Worm (Caenorhabditis elegans) whole organism, L4 larva: ENCODE results near the gene efn-4.

Experiments used
- D1046.2 ChIP-seq: fragments of 200-800 bp; sonication (Bioruptor generic); IDR thresholded peaks from 2 replicates; pipeline ENCODE4 v1.3.6; 2022; ENCODE audit warnings: missing genetic modification characterization, missing compliant biosample characterization
- F26F4.8 ChIP-seq: fragments of 200-800 bp; sonication (Bioruptor generic); conservative IDR thresholded peaks from 2 replicates; pipeline ENCODE4 v1.3.6; 2022; ENCODE audit warnings: missing genetic modification characterization, missing compliant biosample characterization
- F37D6.2 ChIP-seq: sonication (generic microtip); optimal IDR thresholded peaks from 2 replicates; lab custom pipeline; 2016; ENCODE audit warnings: mild to moderate bottlenecking, missing genetic modification characterization, missing compliant biosample characterization
- F44E2.7 ChIP-seq: fragments of 200-800 bp; sonication (Bioruptor generic); IDR thresholded peaks from 2 replicates; pipeline ENCODE4 v2.1.2; 2022; ENCODE audit warnings: missing genetic modification characterization, missing compliant biosample characterization
- F49E8.2 ChIP-seq: sonication (generic microtip); optimal IDR thresholded peaks from 2 replicates; lab custom pipeline; 2016; ENCODE audit warnings: missing compliant biosample characterization, mild to moderate bottlenecking, missing genetic modification characterization, borderline replicate concordance
- T20F7.1 ChIP-seq: fragments of 200-800 bp; sonication (Bioruptor generic); optimal IDR thresholded peaks from 2 replicates; lab custom pipeline; 2018; ENCODE audit warnings: mild to moderate bottlenecking, missing genetic modification characterization, missing compliant biosample characterization
- T26A8.4 ChIP-seq: fragments of 200-800 bp; sonication (Bioruptor generic); IDR thresholded peaks from 2 replicates; pipeline ENCODE4 v1.3.6; 2022; ENCODE audit warnings: missing genetic modification characterization, missing compliant biosample characterization
- Y105C5A.15 ChIP-seq: fragments of 200-800 bp; sonication (Bioruptor generic); IDR thresholded peaks from 2 replicates; pipeline ENCODE4 v1.3.6; 2022; ENCODE audit warnings: missing genetic modification characterization, missing compliant biosample characterization
- Y48G9A.11 ChIP-seq: fragments of 200-800 bp; sonication (Bioruptor generic); IDR thresholded peaks from 2 replicates; pipeline ENCODE4 v1.3.6; 2022; ENCODE audit warnings: missing genetic modification reagents, missing genetic modification characterization, missing compliant biosample characterization
- Y5F2A.4 ChIP-seq: fragments of 200-800 bp; sonication (Bioruptor generic); optimal IDR thresholded peaks from 2 replicates; lab custom pipeline; 2018; ENCODE audit warnings: mild to moderate bottlenecking, missing genetic modification characterization, missing compliant biosample characterization
- Y75B8A.6 ChIP-seq: fragments of 200-800 bp; sonication (Bioruptor generic); IDR thresholded peaks from 2 replicates; pipeline ENCODE4 v1.3.6; 2022; ENCODE audit warnings: missing genetic modification reagents, missing genetic modification characterization, missing compliant biosample characterization
- aly-2 ChIP-seq: sonication (generic microtip); optimal IDR thresholded peaks from 2 replicates; lab custom pipeline; 2018; ENCODE audit warnings: missing biosample characterization, missing genetic modification characterization
- attf-4 ChIP-seq: sonication (generic microtip); optimal IDR thresholded peaks from 3 replicates; lab custom pipeline; 2017; ENCODE audit warnings: missing biosample characterization, missing genetic modification characterization
- ceh-28 ChIP-seq: fragments of 150-350 bp; optimal IDR thresholded peaks from 2 replicates; lab custom pipeline; 2014; ENCODE audit warnings: missing biosample characterization, missing genetic modification reagents, missing genetic modification characterization
- ceh-32 ChIP-seq: sonication (generic microtip); optimal IDR thresholded peaks from 2 replicates; lab custom pipeline; 2016; ENCODE audit warnings: mild to moderate bottlenecking, missing genetic modification characterization, missing compliant biosample characterization; ENCODE audit not compliant: poor library complexity
- ceh-62 ChIP-seq: sonication (generic microtip); optimal IDR thresholded peaks from 2 replicates; lab custom pipeline; 2017; ENCODE audit warnings: missing biosample characterization, missing genetic modification characterization
- ces-1 ChIP-seq: fragments of 150-350 bp; sonication (generic microtip); optimal IDR thresholded peaks from 4 replicates; lab custom pipeline; 2014; ENCODE audit warnings: missing biosample characterization, missing genetic modification reagents, missing genetic modification characterization
- cey-2 ChIP-seq: sonication (generic microtip); optimal IDR thresholded peaks from 3 replicates; lab custom pipeline; 2017; ENCODE audit warnings: missing genetic modification characterization, mild to moderate bottlenecking, missing compliant biosample characterization, antibody characterized with exemption, borderline replicate concordance; ENCODE audit not compliant: insufficient read depth
- ctbp-1 ChIP-seq: fragments of 200-800 bp; sonication (Bioruptor generic); IDR thresholded peaks from 2 replicates; pipeline ENCODE4 v1.3.6; 2022; ENCODE audit warnings: missing genetic modification reagents, missing genetic modification characterization, missing compliant biosample characterization
- daf-8 ChIP-seq: fragments of 200-800 bp; sonication (Bioruptor generic); IDR thresholded peaks from 2 replicates; pipeline ENCODE4 v1.3.6; 2022; ENCODE audit warnings: missing genetic modification characterization, missing compliant biosample characterization
- dmd-8 ChIP-seq: fragments of 200-800 bp; sonication (Bioruptor generic); IDR thresholded peaks from 2 replicates; pipeline ENCODE4 v1.3.6; 2022; ENCODE audit warnings: missing genetic modification characterization, missing compliant biosample characterization
- egl-27 ChIP-seq: sonication (generic microtip); optimal IDR thresholded peaks from 3 replicates; lab custom pipeline; 2017; ENCODE audit warnings: missing biosample characterization, missing genetic modification reagents, missing genetic modification characterization
- egl-43 ChIP-seq: fragments of 200-800 bp; sonication (Bioruptor generic); IDR thresholded peaks from 2 replicates; pipeline ENCODE4 v1.3.6; 2022; ENCODE audit warnings: missing genetic modification reagents, missing genetic modification characterization, missing compliant biosample characterization
- gei-8 ChIP-seq: fragments of 200-800 bp; sonication (Bioruptor generic); optimal IDR thresholded peaks from 2 replicates; lab custom pipeline; 2018; ENCODE audit warnings: mild to moderate bottlenecking, missing genetic modification characterization, missing compliant biosample characterization
- hif-1 ChIP-seq, 2 experiments: sonication (generic microtip); optimal IDR thresholded peaks; 2 replicates each; lab custom pipeline; 2016 to 2017; ENCODE audit warnings: missing compliant biosample characterization in 2 of 2, missing genetic modification characterization in 2 of 2, missing genetic modification reagents in 2 of 2, missing genotype in 2 of 2, mild to moderate bottlenecking in 1 of 2
- jun-1 ChIP-seq: fragments of 150-350 bp; optimal IDR thresholded peaks from 2 replicates; lab custom pipeline; 2014; ENCODE audit warnings: missing biosample characterization, missing genetic modification reagents, missing genetic modification characterization
- lin-38 ChIP-seq: fragments of 200-800 bp; sonication (Bioruptor generic); IDR thresholded peaks from 2 replicates; pipeline ENCODE4 v1.3.6; 2022; ENCODE audit warnings: missing genetic modification reagents, missing genetic modification characterization, missing compliant biosample characterization
- madf-9 ChIP-seq: fragments of 200-800 bp; sonication (Bioruptor generic); conservative IDR thresholded peaks from 2 replicates; pipeline ENCODE4 v1.3.6; 2022; ENCODE audit warnings: missing genetic modification reagents, missing genetic modification characterization, missing compliant biosample characterization
- mep-1 ChIP-seq: fragments of 150-350 bp; sonication (generic microtip); optimal IDR thresholded peaks from 3 replicates; lab custom pipeline; 2014; ENCODE audit warnings: missing biosample characterization, missing genetic modification characterization
- mes-2 ChIP-seq: sonication (generic microtip); optimal IDR thresholded peaks from 2 replicates; lab custom pipeline; 2016; ENCODE audit warnings: missing genotype, mild to moderate bottlenecking, missing genetic modification characterization, missing compliant biosample characterization; ENCODE audit not compliant: poor library complexity, severe bottlenecking
- mxl-2 ChIP-seq: fragments of 200-800 bp; sonication (Bioruptor generic); conservative IDR thresholded peaks from 2 replicates; pipeline ENCODE4 v1.3.6; 2022; ENCODE audit warnings: missing genetic modification reagents, missing genetic modification characterization, missing compliant biosample characterization
- nhr-102 ChIP-seq: sonication (generic microtip); optimal IDR thresholded peaks from 2 replicates; lab custom pipeline; 2016; ENCODE audit warnings: mild to moderate bottlenecking, missing genetic modification characterization, moderate library complexity, missing compliant biosample characterization
- nhr-11 ChIP-seq: fragments of 150-350 bp; optimal IDR thresholded peaks from 2 replicates; lab custom pipeline; 2014; ENCODE audit warnings: missing biosample characterization, missing genetic modification characterization
- nhr-111 ChIP-seq: fragments of 200-800 bp; sonication (Bioruptor generic); optimal IDR thresholded peaks from 2 replicates; lab custom pipeline; 2018; ENCODE audit warnings: mild to moderate bottlenecking, missing genetic modification characterization, missing compliant biosample characterization
- nhr-237 ChIP-seq: sonication (generic microtip); optimal IDR thresholded peaks from 2 replicates; lab custom pipeline; 2017; ENCODE audit warnings: missing biosample characterization, missing genetic modification characterization
- nhr-41 ChIP-seq: fragments of 200-800 bp; sonication (Bioruptor generic); IDR thresholded peaks from 2 replicates; pipeline ENCODE4 v1.3.6; 2022; ENCODE audit warnings: missing genetic modification reagents, missing genetic modification characterization, missing compliant biosample characterization
- nhr-76 ChIP-seq: fragments of 150-350 bp; optimal IDR thresholded peaks from 2 replicates; lab custom pipeline; 2014; ENCODE audit warnings: missing biosample characterization, missing genetic modification characterization
- pha-4 ChIP-seq, 2 experiments: fragments of 150-350 bp in 1 of 2; fragments of 200-800 bp in 1 of 2; sonication (Bioruptor generic) in 1 of 2; IDR thresholded peaks in 1 of 2; optimal IDR thresholded peaks in 1 of 2; 2 replicates each; pipeline versions ENCODE4 v1.3.6 to Lab custom; 2014 to 2022; ENCODE audit warnings: missing genetic modification characterization in 2 of 2, missing genetic modification reagents in 2 of 2, missing biosample characterization in 1 of 2, missing compliant biosample characterization in 1 of 2
- saeg-2 ChIP-seq: fragments of 200-800 bp; sonication (Bioruptor generic); IDR thresholded peaks from 2 replicates; pipeline ENCODE4 v1.3.6; 2022; ENCODE audit warnings: missing genetic modification reagents, missing genetic modification characterization, missing compliant biosample characterization
- sdz-12 ChIP-seq: fragments of 200-800 bp; sonication (Bioruptor generic); optimal IDR thresholded peaks from 2 replicates; lab custom pipeline; 2018; ENCODE audit warnings: mild to moderate bottlenecking, missing genetic modification characterization, missing compliant biosample characterization
- set-16 ChIP-seq: fragments of 200-800 bp; sonication (Bioruptor generic); IDR thresholded peaks from 2 replicates; pipeline ENCODE4 v1.3.6; 2022; ENCODE audit warnings: missing genetic modification reagents, missing genetic modification characterization, missing compliant biosample characterization
- skn-1 ChIP-seq: fragments of 150-350 bp; optimal IDR thresholded peaks from 2 replicates; lab custom pipeline; 2014; ENCODE audit warnings: missing biosample characterization, missing genetic modification characterization
- snpc-4 ChIP-seq: fragments of 150-350 bp; optimal IDR thresholded peaks from 2 replicates; lab custom pipeline; 2014; ENCODE audit warnings: missing biosample characterization, missing genetic modification characterization
- vab-7 ChIP-seq: fragments of 200-800 bp; sonication (Bioruptor generic); IDR thresholded peaks from 2 replicates; pipeline ENCODE4 v1.3.6; 2022; ENCODE audit warnings: missing genetic modification reagents, missing genetic modification characterization, missing compliant biosample characterization
- zfp-3 ChIP-seq: fragments of 200-800 bp; sonication (Bioruptor generic); conservative IDR thresholded peaks from 2 replicates; pipeline ENCODE4 v1.3.6; 2022; ENCODE audit warnings: missing genetic modification reagents, missing genetic modification characterization, missing compliant biosample characterization
- zip-11 ChIP-seq: fragments of 200-800 bp; sonication (Bioruptor generic); IDR thresholded peaks from 2 replicates; pipeline ENCODE4 v1.3.6; 2022; ENCODE audit warnings: missing genetic modification characterization, missing compliant biosample characterization

Gene efn-4

ce11 chrIV:604144-604543 lies 45.1 kb downstream of the efn-4 start, which contains the start of gene col-102:
col-102 (plus strand) TSS chrIV:604444.
- TF ChIP-seq D1046.2 (GFP tag; lab: Robert Waterston, UW), result no peak
- TF ChIP-seq egl-27 (tag; lab: Kevin White, UChicago), result no peak
- no peak for TF ChIP-seq nhr-76 (tag; lab: Kevin White, UChicago)
- TF ChIP-seq F26F4.8 (GFP tag; lab: Robert Waterston, UW), result no peak
- no peak for TF ChIP-seq F44E2.7 (GFP tag; lab: Robert Waterston, UW)
- no peak for TF ChIP-seq sdz-12 (GFP tag; lab: Kevin White, UChicago)
- TF ChIP-seq, all 104 proteins: peak for 0

ce11 chrIV:604817-605216 lies 45.8 kb downstream of the efn-4 start:
- TF ChIP-seq daf-8 (GFP tag; lab: Robert Waterston, UW) (no peak), zfp-3 (GFP tag; lab: Robert Waterston, UW) (no peak), nhr-11 (tag; lab: Kevin White, UChicago) (no peak), nhr-102 (tag; lab: Kevin White, UChicago) (no peak), Y105C5A.15 (GFP tag; lab: Robert Waterston, UW) (no peak), set-16 (GFP tag; lab: Robert Waterston, UW) (peak; percentile 64), ceh-32 (no peak), ceh-62 (tag; lab: Kevin White, UChicago) (no peak)

- no peak for TF ChIP-seq aly-2
- TF ChIP-seq nhr-237, result no peak
- no peak for TF ChIP-seq hif-1 (tag; optimal IDR thresholded peaks at IDR 0.05; lab: Kevin White, UChicago)
- TF ChIP-seq Y5F2A.4, result no peak
- TF ChIP-seq ctbp-1 (GFP tag; lab: Robert Waterston, UW), result no peak
- no peak for TF ChIP-seq nhr-11 (tag; lab: Kevin White, UChicago)
- 0 out of 2 replicates have a peak, but pooled peaks have one; percentile 36 for TF ChIP-seq Y48G9A.11
- no peak for TF ChIP-seq daf-8 (GFP tag; lab: Robert Waterston, UW)
- TF ChIP-seq pha-4 (GFP tag; IDR thresholded peaks at IDR 0.05; lab: Robert Waterston, UW), result peak; percentile 99; the same call in 1 of the 2 replicates
- no peak for TF ChIP-seq pha-4 (tag; optimal IDR thresholded peaks at IDR 0.05; lab: Kevin White, UChicago)
- no peak for TF ChIP-seq skn-1 (tag; lab: Kevin White, UChicago)
- TF ChIP-seq zip-11 (GFP tag; lab: Robert Waterston, UW), result no peak
- TF ChIP-seq Y75B8A.6 (GFP tag; lab: Robert Waterston, UW), result no peak
- TF ChIP-seq mxl-2 (GFP tag; lab: Robert Waterston, UW), result no peak
- TF ChIP-seq saeg-2, result no peak
- TF ChIP-seq T20F7.1 (GFP tag; lab: Kevin White, UChicago), result no peak
- no peak for TF ChIP-seq madf-9
- TF ChIP-seq nhr-41, result 0 out of 2 replicates have a peak, but pooled peaks have one; percentile 28
- TF ChIP-seq dmd-8, result no peak
- no peak for TF ChIP-seq attf-4
- no peak for TF ChIP-seq snpc-4 (tag; lab: Kevin White, UChicago)
- TF ChIP-seq nhr-111 (GFP tag; lab: Kevin White, UChicago), result no peak
- TF ChIP-seq cey-2 (tag; lab: Kevin White, UChicago), result no peak
- TF ChIP-seq ces-1 (GFP tag; lab: Kevin White, UChicago), result no peak
- no peak for TF ChIP-seq ceh-28
- no peak for TF ChIP-seq lin-38 (GFP tag; lab: Robert Waterston, UW)
- no peak for TF ChIP-seq vab-7 (GFP tag; lab: Robert Waterston, UW)
- no peak for TF ChIP-seq jun-1 (tag; lab: Kevin White, UChicago)
- TF ChIP-seq T26A8.4, result no peak
- no peak for TF ChIP-seq gei-8 (GFP tag; lab: Kevin White, UChicago)
- TF ChIP-seq egl-43 (GFP tag; lab: Robert Waterston, UW), result 0 out of 2 replicates have a peak, but pooled peaks have one; percentile 47
- no peak for TF ChIP-seq ceh-62 (tag; lab: Kevin White, UChicago)
- TF ChIP-seq F37D6.2 (tag; lab: Kevin White, UChicago), result no peak
- TF ChIP-seq mes-2 (tag; lab: Kevin White, UChicago), result no peak
- TF ChIP-seq mep-1 (tag; lab: Kevin White, UChicago), result no peak
- TF ChIP-seq ceh-32, result no peak
- TF ChIP-seq F49E8.2, result no peak
Observed at ce11 chrIV:605431-605830, 46.4 kb downstream of the efn-4 start.
